Worm (Caenorhabditis elegans) whole organism, L2 larva: Measurements from ENCODE around the gene H20J04.9.
A peak's percentile ranks its signal among the peaks of the same experiment; 100 is the strongest.

Experiments
- C34F6.9 ChIP-seq: fragments of 150-350 bp; optimal IDR thresholded peaks from 2 replicates; lab custom pipeline; 2014; ENCODE audit warnings: missing biosample characterization, missing genetic modification characterization
- F13H6.1 ChIP-seq: sonication (generic microtip); optimal IDR thresholded peaks from 2 replicates; lab custom pipeline; 2016; ENCODE audit warnings: missing genetic modification characterization, missing compliant biosample characterization
- Y55F3AM.14 ChIP-seq: fragments of 200-800 bp; sonication (Bioruptor generic); optimal IDR thresholded peaks from 2 replicates; lab custom pipeline; 2018; ENCODE audit warnings: mild to moderate bottlenecking, missing genetic modification characterization, missing compliant biosample characterization
- aly-2 ChIP-seq: fragments of 150-350 bp; optimal IDR thresholded peaks from 2 replicates; lab custom pipeline; 2014; ENCODE audit warnings: missing biosample characterization, missing genetic modification characterization
- blmp-1 ChIP-seq: sonication (generic microtip); optimal IDR thresholded peaks from 2 replicates; lab custom pipeline; 2017; ENCODE audit warnings: missing genetic modification characterization, mild to moderate bottlenecking, missing compliant biosample characterization, antibody characterized with exemption, moderate library complexity; ENCODE audit not compliant: insufficient read depth
- ceh-82 ChIP-seq: fragments of 150-350 bp; optimal IDR thresholded peaks from 2 replicates; lab custom pipeline; 2014; ENCODE audit warnings: missing biosample characterization, missing genetic modification characterization
- crh-2 ChIP-seq: sonication (generic microtip); optimal IDR thresholded peaks from 2 replicates; lab custom pipeline; 2017; ENCODE audit warnings: missing biosample characterization, missing genetic modification characterization
- dmd-4 ChIP-seq: sonication (generic microtip); optimal IDR thresholded peaks from 2 replicates; lab custom pipeline; 2017; ENCODE audit warnings: missing biosample characterization, missing genetic modification characterization
- egl-27 ChIP-seq: sonication (generic microtip); optimal IDR thresholded peaks from 3 replicates; lab custom pipeline; 2017; ENCODE audit warnings: missing biosample characterization, missing genetic modification reagents, missing genetic modification characterization
- elt-1 ChIP-seq: fragments of 150-350 bp; optimal IDR thresholded peaks from 2 replicates; lab custom pipeline; 2014; ENCODE audit warnings: missing biosample characterization, missing genetic modification characterization
- elt-3 ChIP-seq: sonication (generic microtip); optimal IDR thresholded peaks from 2 replicates; lab custom pipeline; 2017; ENCODE audit warnings: missing biosample characterization, missing genetic modification characterization
- lin-13 ChIP-seq: fragments of 150-350 bp; optimal IDR thresholded peaks from 2 replicates; lab custom pipeline; 2014; ENCODE audit warnings: missing biosample characterization, missing genetic modification reagents, missing genetic modification characterization
- lin-39 ChIP-seq: fragments of 150-350 bp; optimal IDR thresholded peaks from 2 replicates; lab custom pipeline; 2014; ENCODE audit warnings: missing biosample characterization, missing genetic modification reagents, missing genetic modification characterization
- lsy-2 ChIP-seq, 2 experiments: fragments of 150-350 bp in 1 of 2; sonication (generic microtip) in 1 of 2; optimal IDR thresholded peaks; 2 replicates each; lab custom pipeline; 2014 to 2017; ENCODE audit warnings: missing biosample characterization in 2 of 2, missing genetic modification characterization in 2 of 2
- mbf-1 ChIP-seq: sonication (generic microtip); optimal IDR thresholded peaks from 2 replicates; lab custom pipeline; 2017; ENCODE audit warnings: missing biosample characterization, missing genetic modification characterization
- nhr-10 ChIP-seq: sonication (generic microtip); optimal IDR thresholded peaks from 2 replicates; lab custom pipeline; 2017; ENCODE audit warnings: missing biosample characterization, missing genetic modification characterization
- nhr-11 ChIP-seq: fragments of 150-350 bp; optimal IDR thresholded peaks from 2 replicates; lab custom pipeline; 2014; ENCODE audit warnings: missing biosample characterization, missing genetic modification characterization
- nhr-21 ChIP-seq: fragments of 150-350 bp; optimal IDR thresholded peaks from 2 replicates; lab custom pipeline; 2014; ENCODE audit warnings: missing biosample characterization, missing genetic modification characterization
- nhr-23 ChIP-seq: fragments of 150-350 bp; optimal IDR thresholded peaks from 2 replicates; lab custom pipeline; 2014; ENCODE audit warnings: missing biosample characterization, missing genetic modification reagents, missing genetic modification characterization
- nhr-237 ChIP-seq: fragments of 150-350 bp; optimal IDR thresholded peaks from 2 replicates; lab custom pipeline; 2014; ENCODE audit warnings: missing biosample characterization, missing genetic modification characterization
- nhr-6 ChIP-seq: fragments of 150-350 bp; optimal IDR thresholded peaks from 2 replicates; lab custom pipeline; 2014; ENCODE audit warnings: missing biosample characterization, missing genetic modification characterization
- nhr-77 ChIP-seq: fragments of 150-350 bp; optimal IDR thresholded peaks from 2 replicates; lab custom pipeline; 2014; ENCODE audit warnings: missing biosample characterization, missing genetic modification characterization
- peb-1 ChIP-seq: fragments of 150-350 bp; optimal IDR thresholded peaks from 2 replicates; lab custom pipeline; 2014; ENCODE audit warnings: missing biosample characterization, missing genetic modification characterization
- sem-4 ChIP-seq: fragments of 150-350 bp; optimal IDR thresholded peaks from 2 replicates; lab custom pipeline; 2014; ENCODE audit warnings: missing biosample characterization, missing genetic modification reagents, missing genetic modification characterization
- skn-1 ChIP-seq: sonication (generic microtip); optimal IDR thresholded peaks from 2 replicates; lab custom pipeline; 2017; ENCODE audit warnings: missing biosample characterization, missing genetic modification characterization
- sma-3 ChIP-seq: sonication (generic microtip); optimal IDR thresholded peaks from 2 replicates; lab custom pipeline; 2016; ENCODE audit warnings: missing genetic modification reagents, missing genetic modification characterization, missing compliant biosample characterization
- sma-9 ChIP-seq, 2 experiments: fragments of 150-350 bp in 1 of 2; sonication (generic microtip) in 1 of 2; optimal IDR thresholded peaks; 2 replicates each; lab custom pipeline; 2014 to 2016; ENCODE audit warnings: missing genetic modification characterization in 2 of 2, mild to moderate bottlenecking in 1 of 2, missing biosample characterization in 1 of 2, missing compliant biosample characterization in 1 of 2, missing genetic modification reagents in 1 of 2, moderate library complexity in 1 of 2
- snpc-4 ChIP-seq: fragments of 150-350 bp; optimal IDR thresholded peaks from 2 replicates; lab custom pipeline; 2014; ENCODE audit warnings: missing biosample characterization, missing genetic modification characterization
- unc-39 ChIP-seq: fragments of 150-350 bp; optimal IDR thresholded peaks from 2 replicates; lab custom pipeline; 2014; ENCODE audit warnings: missing biosample characterization, missing genetic modification characterization
- unc-62 ChIP-seq: fragments of 150-350 bp; optimal IDR thresholded peaks from 2 replicates; lab custom pipeline; 2014; ENCODE audit warnings: missing biosample characterization, missing genetic modification reagents, missing genetic modification characterization
- zag-1 ChIP-seq: fragments of 150-350 bp; optimal IDR thresholded peaks from 2 replicates; lab custom pipeline; 2014; ENCODE audit warnings: missing biosample characterization, missing genetic modification characterization
- ztf-1 ChIP-seq: fragments of 200-800 bp; sonication (Bioruptor generic); conservative IDR thresholded peaks from 2 replicates; pipeline ENCODE4 v1.3.6; 2022; ENCODE audit warnings: missing genetic modification characterization, missing compliant biosample characterization
- ztf-11 ChIP-seq: sonication (generic microtip); optimal IDR thresholded peaks from 2 replicates; lab custom pipeline; 2017; ENCODE audit warnings: missing biosample characterization, missing genetic modification characterization
- ztf-4 ChIP-seq: fragments of 150-350 bp; optimal IDR thresholded peaks from 2 replicates; lab custom pipeline; 2014; ENCODE audit warnings: missing biosample characterization, missing genetic modification characterization

The H20J04.9 gene

DNA sequence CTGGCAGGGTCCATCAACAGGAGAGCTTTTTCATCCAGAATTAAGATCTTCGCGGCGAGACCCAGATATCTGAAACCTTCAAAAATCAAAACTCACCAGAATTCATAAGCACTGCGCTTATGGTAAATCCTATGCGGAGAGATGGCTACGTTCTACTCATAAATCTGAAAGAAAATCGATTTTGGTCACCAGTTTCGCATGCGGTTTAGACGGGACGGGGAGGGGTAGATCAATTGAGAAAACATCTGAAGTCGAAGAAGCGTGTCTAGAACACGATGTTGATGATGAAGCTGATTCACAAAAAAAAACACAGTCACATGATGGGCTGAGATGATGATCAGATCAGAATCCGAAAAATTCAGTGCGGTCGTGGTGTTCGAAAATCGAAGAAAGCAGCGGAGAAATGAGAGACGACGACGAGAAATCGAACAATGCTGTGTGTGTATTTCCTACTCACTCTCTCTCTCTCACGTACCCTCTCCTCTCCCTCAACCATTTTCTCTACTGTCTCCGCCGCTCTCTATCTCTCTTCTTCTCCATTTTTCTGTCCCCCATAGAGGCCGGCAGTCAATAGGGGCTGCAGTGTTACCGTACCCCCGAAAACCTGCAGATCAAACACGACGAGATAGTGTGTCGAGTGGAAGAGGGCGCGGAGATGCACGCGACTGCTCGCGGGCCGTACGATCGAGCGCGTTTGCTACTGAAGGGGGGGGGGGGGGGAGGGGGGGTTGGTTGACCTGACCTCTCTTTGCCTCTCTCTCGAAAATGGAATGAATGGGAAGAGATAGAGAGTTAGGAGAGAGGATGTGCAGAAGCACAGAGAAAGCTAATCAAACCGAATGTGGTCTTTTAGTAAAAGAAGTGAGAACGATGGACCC lies 25.5 kb downstream of the H20J04.9 start, which contains the start of gene ntl-2 (continued):
- TF ChIP-seq sma-3, result peak; percentile 92
- peak; percentile 18 for TF ChIP-seq nhr-237 (tag; lab: Kevin White, UChicago)
- TF ChIP-seq egl-27 (tag; lab: Kevin White, UChicago), result peak; percentile 89
- no peak for TF ChIP-seq nhr-77 (tag; lab: Kevin White, UChicago)
- TF ChIP-seq lin-13 (GFP tag; lab: Kevin White, UChicago), result peak; percentile 95
- TF ChIP-seq nhr-6 (tag; lab: Kevin White, UChicago), result peak; percentile 85
- TF ChIP-seq unc-62 (GFP tag; lab: Kevin White, UChicago), result no peak
- TF ChIP-seq crh-2 (tag; lab: Kevin White, UChicago), result peak; percentile 86
- peak; percentile 55 for TF ChIP-seq skn-1
- TF ChIP-seq snpc-4 (tag; lab: Kevin White, UChicago), result peak; percentile 67
- TF ChIP-seq elt-1, result no peak
- TF ChIP-seq lsy-2 (tag; optimal IDR thresholded peaks at IDR 0.05; lab: Kevin White, UChicago), result peak; percentile 98 to 99
- peak; percentile 97 for TF ChIP-seq F13H6.1 (tag; lab: Kevin White, UChicago)
- peak; percentile 94 for TF ChIP-seq ztf-4 (tag; lab: Kevin White, UChicago)
- peak; percentile 59 for TF ChIP-seq nhr-23 (tag; lab: Kevin White, UChicago)
- no peak for TF ChIP-seq elt-3 (tag; lab: Kevin White, UChicago)
- TF ChIP-seq sem-4 (tag; lab: Kevin White, UChicago), result peak; percentile 91
- TF ChIP-seq zag-1 (tag; lab: Kevin White, UChicago), result peak; percentile 94
- no peak for TF ChIP-seq ztf-11 (tag; lab: Kevin White, UChicago)
- TF ChIP-seq peb-1 (tag; lab: Kevin White, UChicago), result no peak
- TF ChIP-seq dmd-4 (tag; lab: Kevin White, UChicago), result no peak
- TF ChIP-seq C34F6.9 (tag; lab: Kevin White, UChicago), result peak; percentile 96
- TF ChIP-seq ceh-82, result peak; percentile 70
- no peak for TF ChIP-seq nhr-10 (tag; lab: Kevin White, UChicago)
- TF ChIP-seq, all 48 proteins: peak for 31

DNA sequence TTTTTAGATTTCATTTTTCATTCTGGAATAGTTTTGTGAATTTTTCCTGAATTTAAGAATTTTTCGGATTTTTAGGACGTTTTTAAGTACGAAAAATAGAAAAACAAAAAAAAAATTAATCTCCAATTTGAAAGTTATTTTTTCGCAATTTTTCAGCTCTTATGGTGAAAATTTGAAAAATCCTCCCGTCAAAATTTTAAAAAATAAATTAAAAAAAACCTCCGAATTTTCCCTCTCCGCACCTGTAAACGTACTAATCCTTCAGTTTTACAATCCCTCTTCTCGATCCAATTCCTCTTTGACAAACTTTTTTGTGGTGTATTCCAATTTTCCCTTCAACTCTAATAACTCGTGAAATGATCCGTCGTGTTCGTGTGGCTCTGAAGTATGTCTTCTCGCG lies 27.2 kb downstream of the H20J04.9 start, which contains the start of gene B0286.1:
TSS of gene B0286.1 (plus strand) at position 301 of the 400 bp plus-strand sequence.
- TF ChIP-seq sem-4 (tag; lab: Kevin White, UChicago) (no peak), unc-39 (tag; lab: Kevin White, UChicago) (no peak)

ce11 chrII:4383306-4383705 lies 32.3 kb downstream of the H20J04.9 start, which contains the start of gene fkh-6:
Gene fkh-6 (minus strand): TSS chrII:4383406.
- TF ChIP-seq Y55F3AM.14 (GFP tag; lab: Kevin White, UChicago) (no peak), nhr-11 (no peak), sma-9 (GFP tag; optimal IDR thresholded peaks at IDR 0.05; lab: Kevin White, UChicago) (no peak), sma-9 (tag; optimal IDR thresholded peaks at IDR 0.05; lab: Kevin White, UChicago) (no peak), lin-39 (tag; lab: Kevin White, UChicago) (no peak), mbf-1 (tag; lab: Kevin White, UChicago) (no peak), F13H6.1 (tag; lab: Kevin White, UChicago) (no peak), ztf-1 (no peak), nhr-21 (tag; lab: Kevin White, UChicago) (no peak), unc-39 (tag; lab: Kevin White, UChicago) (no peak)

ce11 chrII:4391072-4391471 lies 40.1 kb downstream of the H20J04.9 start:
- TF ChIP-seq blmp-1 (peak; percentile 40), aly-2 (no peak)
